Worm (Caenorhabditis elegans) whole organism, L1 larva: ENCODE data around the gene srg-50.

Experiments used
- F16B12.6 ChIP-seq: fragments of 150-350 bp; optimal IDR thresholded peaks from 2 replicates; lab custom pipeline; 2014; ENCODE audit warnings: missing biosample characterization, missing genetic modification characterization
- Y116A8C.19 ChIP-seq: sonication (generic microtip); optimal IDR thresholded peaks from 2 replicates; lab custom pipeline; 2016; ENCODE audit warnings: missing compliant biosample characterization, missing genetic modification characterization, borderline replicate concordance
- aha-1 ChIP-seq: fragments of 150-350 bp; optimal IDR thresholded peaks from 2 replicates; lab custom pipeline; 2014; ENCODE audit warnings: missing biosample characterization, missing genetic modification characterization
- alr-1 ChIP-seq: fragments of 200-800 bp; sonication (Bioruptor generic); optimal IDR thresholded peaks from 2 replicates; lab custom pipeline; 2018; ENCODE audit warnings: borderline replicate concordance, mild to moderate bottlenecking, missing genetic modification characterization, missing compliant biosample characterization
- aly-2 ChIP-seq: fragments of 150-350 bp; optimal IDR thresholded peaks from 2 replicates; lab custom pipeline; 2014; ENCODE audit warnings: missing biosample characterization, missing genetic modification characterization
- ceh-63 ChIP-seq: fragments of 200-800 bp; sonication (Bioruptor generic); optimal IDR thresholded peaks from 2 replicates; lab custom pipeline; 2018; ENCODE audit warnings: mild to moderate bottlenecking, missing genetic modification characterization, missing compliant biosample characterization
- ceh-90 ChIP-seq: sonication (generic microtip); optimal IDR thresholded peaks from 2 replicates; lab custom pipeline; 2016; ENCODE audit warnings: missing genetic modification characterization, missing compliant biosample characterization
- dsc-1 ChIP-seq: sonication (generic microtip); optimal IDR thresholded peaks from 2 replicates; lab custom pipeline; 2016; ENCODE audit warnings: mild to moderate bottlenecking, missing genetic modification characterization, missing compliant biosample characterization
- efl-1 ChIP-seq, 4 experiments: fragments of 150-350 bp; optimal IDR thresholded peaks in 3 of 4; peaks in 1 of 4; 1 replicate in 1 of 4; 2 replicates in 3 of 4; lab custom pipeline; 2014; ENCODE audit warnings: missing biosample characterization in 2 of 4, missing genetic modification characterization in 2 of 4, missing genetic modification reagents in 2 of 4
- egl-27 ChIP-seq, 2 experiments: fragments of 150-350 bp in 1 of 2; sonication (generic microtip); optimal IDR thresholded peaks; 3 replicates each; lab custom pipeline; 2017 to 2018; ENCODE audit warnings: missing biosample characterization in 2 of 2, missing genetic modification characterization in 2 of 2, missing genetic modification reagents in 2 of 2
- fkh-8 ChIP-seq: sonication (generic microtip); optimal IDR thresholded peaks from 2 replicates; lab custom pipeline; 2016; ENCODE audit warnings: mild to moderate bottlenecking, missing genetic modification characterization, missing compliant biosample characterization
- fos-1 ChIP-seq: fragments of 150-350 bp; optimal IDR thresholded peaks from 2 replicates; lab custom pipeline; 2014; ENCODE audit warnings: missing biosample characterization, missing genetic modification characterization
- hlh-4 ChIP-seq: sonication (generic microtip); optimal IDR thresholded peaks from 2 replicates; lab custom pipeline; 2016; ENCODE audit warnings: mild to moderate bottlenecking, missing genetic modification characterization, missing compliant biosample characterization
- irx-1 ChIP-seq: sonication (generic microtip); optimal IDR thresholded peaks from 2 replicates; lab custom pipeline; 2016; ENCODE audit warnings: missing genetic modification characterization, missing compliant biosample characterization
- isw-1 ChIP-seq: fragments of 200-800 bp; sonication (Bioruptor generic); IDR thresholded peaks from 2 replicates; pipeline ENCODE4 v1.3.6; 2022; ENCODE audit warnings: missing genetic modification characterization, missing compliant biosample characterization
- lin-13 ChIP-seq: fragments of 150-350 bp; optimal IDR thresholded peaks from 2 replicates; lab custom pipeline; 2014; ENCODE audit warnings: missing biosample characterization, missing genetic modification reagents, missing genetic modification characterization
- lin-14 ChIP-seq: fragments of 200-800 bp; sonication (Bioruptor generic); optimal IDR thresholded peaks from 2 replicates; lab custom pipeline; 2018; ENCODE audit warnings: mild to moderate bottlenecking, missing genetic modification characterization, moderate library complexity, missing compliant biosample characterization
- lin-35 ChIP-seq, 2 experiments: fragments of 150-350 bp; optimal IDR thresholded peaks; 2 replicates each; lab custom pipeline; 2014; ENCODE audit warnings: missing biosample characterization in 2 of 2, missing genetic modification characterization in 2 of 2, missing genetic modification reagents in 2 of 2
- lin-39 ChIP-seq: fragments of 150-350 bp; optimal IDR thresholded peaks from 2 replicates; lab custom pipeline; 2014; ENCODE audit warnings: missing biosample characterization, missing genetic modification reagents, missing genetic modification characterization
- mep-1 ChIP-seq: fragments of 150-350 bp; optimal IDR thresholded peaks from 2 replicates; lab custom pipeline; 2014; ENCODE audit warnings: missing biosample characterization, missing genetic modification characterization
- nhr-11 ChIP-seq: fragments of 150-350 bp; optimal IDR thresholded peaks from 2 replicates; lab custom pipeline; 2014; ENCODE audit warnings: missing biosample characterization, missing genetic modification characterization
- nhr-19 ChIP-seq: fragments of 200-800 bp; sonication (Bioruptor generic); conservative IDR thresholded peaks from 2 replicates; pipeline ENCODE4 v1.3.6; 2022; ENCODE audit warnings: missing genetic modification characterization, missing compliant biosample characterization
- nhr-20 ChIP-seq: sonication (generic microtip); optimal IDR thresholded peaks from 2 replicates; lab custom pipeline; 2016; ENCODE audit warnings: mild to moderate bottlenecking, missing genetic modification characterization, missing compliant biosample characterization
- nhr-237 ChIP-seq: fragments of 150-350 bp; optimal IDR thresholded peaks from 2 replicates; lab custom pipeline; 2014; ENCODE audit warnings: missing biosample characterization, missing genetic modification characterization
- nhr-71 ChIP-seq: sonication (generic microtip); optimal IDR thresholded peaks from 2 replicates; lab custom pipeline; 2016; ENCODE audit warnings: mild to moderate bottlenecking, missing genetic modification characterization, moderate library complexity, missing compliant biosample characterization
- nhr-77 ChIP-seq: fragments of 150-350 bp; optimal IDR thresholded peaks from 2 replicates; lab custom pipeline; 2014; ENCODE audit warnings: missing biosample characterization, missing genetic modification characterization
- nhr-84 ChIP-seq: sonication (generic microtip); optimal IDR thresholded peaks from 2 replicates; lab custom pipeline; 2017; ENCODE audit warnings: missing biosample characterization, missing genetic modification characterization
- nhr-85 ChIP-seq: sonication (generic microtip); peaks from one replicate; lab custom pipeline; 2016; ENCODE audit warnings: missing genetic modification characterization, inconsistent platforms, missing compliant biosample characterization
- nhr-90 ChIP-seq: sonication (generic microtip); optimal IDR thresholded peaks from 2 replicates; lab custom pipeline; 2016; ENCODE audit warnings: mild to moderate bottlenecking, missing genetic modification characterization, missing compliant biosample characterization; ENCODE audit not compliant: poor library complexity
- pax-3 ChIP-seq: fragments of 200-800 bp; sonication (Bioruptor generic); optimal IDR thresholded peaks from 2 replicates; lab custom pipeline; 2018; ENCODE audit warnings: mild to moderate bottlenecking, missing genetic modification characterization, moderate library complexity, missing compliant biosample characterization
- skn-1 ChIP-seq: fragments of 150-350 bp; optimal IDR thresholded peaks from 2 replicates; lab custom pipeline; 2014; ENCODE audit warnings: missing biosample characterization, missing genetic modification characterization
- snu-23 ChIP-seq: sonication (generic microtip); optimal IDR thresholded peaks from 2 replicates; lab custom pipeline; 2016; ENCODE audit warnings: missing genetic modification characterization, missing compliant biosample characterization
- swsn-7 ChIP-seq: sonication (generic microtip); optimal IDR thresholded peaks from 2 replicates; lab custom pipeline; 2016; ENCODE audit warnings: missing genetic modification characterization, missing compliant biosample characterization
- tbx-2 ChIP-seq: sonication (generic microtip); optimal IDR thresholded peaks from 2 replicates; lab custom pipeline; 2016; ENCODE audit warnings: missing genetic modification characterization, missing compliant biosample characterization
- unc-62 ChIP-seq: fragments of 150-350 bp; optimal IDR thresholded peaks from 2 replicates; lab custom pipeline; 2014; ENCODE audit warnings: missing biosample characterization, missing genetic modification reagents, missing genetic modification characterization
- unc-86 ChIP-seq: sonication (generic microtip); optimal IDR thresholded peaks from 2 replicates; lab custom pipeline; 2016; ENCODE audit warnings: missing genetic modification characterization, missing compliant biosample characterization
- xbp-1 ChIP-seq: sonication (generic microtip); optimal IDR thresholded peaks from 2 replicates; lab custom pipeline; 2016; ENCODE audit warnings: missing genetic modification characterization, missing compliant biosample characterization
- zip-4 ChIP-seq: fragments of 200-800 bp; sonication (Bioruptor generic); optimal IDR thresholded peaks from 2 replicates; lab custom pipeline; 2018; ENCODE audit warnings: mild to moderate bottlenecking, missing genetic modification characterization, moderate library complexity, missing compliant biosample characterization
- ztf-11 ChIP-seq, 2 experiments: sonication (generic microtip); optimal IDR thresholded peaks; 2 replicates each; lab custom pipeline; 2016 to 2017; ENCODE audit warnings: missing genetic modification characterization in 2 of 2, missing biosample characterization in 1 of 2, missing compliant biosample characterization in 1 of 2

The srg-50 gene

ce11 chrIV:7075063-7075462 is at the start of gene srg-50:
TSS of gene srg-50 (minus strand) at chrIV:7075163.
- TF ChIP-seq irx-1 (no peak), ceh-90 (tag; lab: Kevin White, UChicago) (no peak), nhr-85 (tag; lab: Kevin White, UChicago) (no peak)

ce11 chrIV:7121313-7122055 is 46.5 kb upstream of the srg-50 start, which contains the start of the genes C34D4.10 and str-48:
TSS of gene C34D4.10 (minus strand) at chrIV:7121413.
TSS of gene str-48 (plus strand) at chrIV:7122005.
- TF ChIP-seq egl-27 (tag; optimal IDR thresholded peaks at IDR 0.05; lab: Kevin White, UChicago) (no peak), nhr-90 (tag; lab: Kevin White, UChicago) (no peak), nhr-85 (tag; lab: Kevin White, UChicago) (no peak), unc-86 (tag; lab: Kevin White, UChicago) (no peak)

ce11 chrIV:7114599-7114998 is 39.6 kb upstream of the srg-50 start, which contains the start of gene nas-8:
TSS of gene nas-8 (plus strand) at chrIV:7114899.
- TF ChIP-seq mep-1 (no peak), nhr-19 (GFP tag; lab: Robert Waterston, UW) (no peak), snu-23 (GFP tag; lab: Kevin White, UChicago) (peak; percentile 11)

ce11 chrIV:7111354-7111753 is 36.4 kb upstream of the srg-50 start, which contains the start of the genes ZC477.7 and ssq-3:
TSS of gene ZC477.7 (minus strand) at chrIV:7111454.
TSS of gene ssq-3 (plus strand) at chrIV:7111604.
- TF ChIP-seq ceh-63 (GFP tag; lab: Kevin White, UChicago), result no peak
- TF ChIP-seq nhr-85 (tag; lab: Kevin White, UChicago), result no peak
- no peak for TF ChIP-seq fos-1
- no peak for TF ChIP-seq hlh-4 (tag; lab: Kevin White, UChicago)
- TF ChIP-seq skn-1 (tag; lab: Kevin White, UChicago), result no peak
- TF ChIP-seq unc-86 (tag; lab: Kevin White, UChicago), result no peak
- no peak for TF ChIP-seq nhr-237 (tag; lab: Kevin White, UChicago)
- no peak for TF ChIP-seq tbx-2 (tag; lab: Kevin White, UChicago)
- TF ChIP-seq aha-1, result no peak
- TF ChIP-seq lin-39 (tag; lab: Kevin White, UChicago), result no peak
- no peak for TF ChIP-seq F16B12.6 (tag; lab: Kevin White, UChicago)
- TF ChIP-seq nhr-90 (tag; lab: Kevin White, UChicago), result no peak
- no peak for TF ChIP-seq xbp-1
- TF ChIP-seq nhr-19 (GFP tag; lab: Robert Waterston, UW), result no peak
- TF ChIP-seq lin-35 (GFP tag; optimal IDR thresholded peaks at IDR 0.05; lab: Kevin White, UChicago), result no peak
- no peak for TF ChIP-seq aly-2 (tag; lab: Kevin White, UChicago)
- TF ChIP-seq nhr-77 (tag; lab: Kevin White, UChicago), result no peak

- no peak for TF ChIP-seq lin-14 (GFP tag; lab: Kevin White, UChicago)
- TF ChIP-seq zip-4 (GFP tag; lab: Kevin White, UChicago), result no peak
- no peak for TF ChIP-seq unc-62 (GFP tag; lab: Kevin White, UChicago)
- TF ChIP-seq ztf-11 (tag; optimal IDR thresholded peaks at IDR 0.05; lab: Kevin White, UChicago), result no peak
- TF ChIP-seq pax-3 (tag; lab: Kevin White, UChicago), result no peak
- TF ChIP-seq unc-86 (tag; lab: Kevin White, UChicago), result no peak
Observed at ce11 chrIV:7107893-7108292, 32.9 kb upstream of the srg-50 start, which contains the start of gene ZC477.2. TSS of gene ZC477.2 (plus strand) at chrIV:7108193.

- peak; percentile 83 for TF ChIP-seq dsc-1 (tag; lab: Kevin White, UChicago)
- no peak for TF ChIP-seq Y116A8C.19 (tag; lab: Kevin White, UChicago)
- peak; percentile 37 for TF ChIP-seq nhr-11 (tag; lab: Kevin White, UChicago)
- peak; percentile 34 for TF ChIP-seq lin-13 (GFP tag; lab: Kevin White, UChicago)
- TF ChIP-seq nhr-84 (tag; lab: Kevin White, UChicago), result no peak
- TF ChIP-seq swsn-7 (tag; lab: Kevin White, UChicago), result peak; percentile 85
- peak; percentile 85 for TF ChIP-seq irx-1
- TF ChIP-seq nhr-20, result peak; percentile 81
- TF ChIP-seq isw-1 (GFP tag; lab: Robert Waterston, UW), result peak; percentile 56
- no peak for TF ChIP-seq ceh-90 (tag; lab: Kevin White, UChicago)
- TF ChIP-seq efl-1 (optimal IDR thresholded peaks at IDR 0.05; lab: Kevin White, UChicago), result peak; percentile 76 to 83
- peak; percentile 76 to 97 for TF ChIP-seq efl-1 (GFP tag; optimal IDR thresholded peaks at IDR 0.05 in 1 of 2; lab: Kevin White, UChicago)
- peak; percentile 48 for TF ChIP-seq F16B12.6 (tag; lab: Kevin White, UChicago)
- peak; percentile 90 for TF ChIP-seq nhr-71 (tag; lab: Kevin White, UChicago)
- peak in 1 of 2 experiments; percentile 19 for TF ChIP-seq ztf-11 (tag; optimal IDR thresholded peaks at IDR 0.05; lab: Kevin White, UChicago)
- peak; percentile 48 for TF ChIP-seq fkh-8
- TF ChIP-seq ceh-63 (GFP tag; lab: Kevin White, UChicago), result no peak
- no peak for TF ChIP-seq alr-1 (tag; lab: Kevin White, UChicago)
- peak; percentile 64 for TF ChIP-seq lin-39 (tag; lab: Kevin White, UChicago)
- TF ChIP-seq nhr-19 (GFP tag; lab: Robert Waterston, UW), result peak; percentile 78
Observed at ce11 chrIV:7103211-7103679, 28.3 kb upstream of the srg-50 start, which contains the start of the genes rde-8 and ZC477.3. TSS of gene rde-8 (minus strand) at chrIV:7103261. TSS of gene ZC477.3 (plus strand) at chrIV:7103492.
